Worm (Caenorhabditis elegans): ENCODE measurements around the gene srz-25.

DNA sequence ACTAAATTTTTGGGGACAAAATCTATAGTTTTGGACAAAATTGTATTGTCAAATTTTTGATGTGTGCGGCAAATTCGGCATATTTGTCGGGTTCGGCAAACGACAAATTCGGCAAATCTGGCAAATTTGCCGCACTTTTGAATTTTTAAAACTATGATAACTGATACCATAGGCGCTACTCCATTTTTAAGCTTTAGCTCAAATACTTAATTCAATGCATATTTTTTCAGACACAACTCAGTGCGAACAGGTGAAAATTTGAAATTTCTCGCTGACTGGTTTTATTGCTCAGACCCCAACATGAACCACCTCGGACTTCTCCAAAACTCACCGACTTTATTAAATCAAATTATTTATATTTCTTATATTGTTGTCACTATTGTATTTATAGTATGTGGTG, at the start of gene srz-25:
- TF ChIP-seq ama-1 (optimal IDR thresholded peaks at IDR 0.05) (no peak), aly-1 (tag; optimal IDR thresholded peaks at IDR 0.05) (no peak), hmbx-1 (tag; optimal IDR thresholded peaks at IDR 0.05) (no peak), B0310.2 (tag; optimal IDR thresholded peaks at IDR 0.05) (no peak), ceh-36 (tag; optimal IDR thresholded peaks at IDR 0.05) (no peak), F13C5.2 (tag; optimal IDR thresholded peaks at IDR 0.05) (no peak), scrt-1 (GFP tag; IDR thresholded peaks at IDR 0.05) (no peak), flt-1 (GFP tag; IDR thresholded peaks at IDR 0.05) (no peak), ceh-13 (GFP tag; optimal IDR thresholded peaks at IDR 0.05) (no peak), pes-1 (GFP tag; IDR thresholded peaks at IDR 0.05) (no peak), tbx-37 (GFP tag; conservative IDR thresholded peaks at IDR 0.05) (no peak), sea-1 (GFP tag; conservative IDR thresholded peaks at IDR 0.05) (no peak), hmg-4 (GFP tag; optimal IDR thresholded peaks at IDR 0.05) (no peak)
